Fruit fly (Drosophila melanogaster) whole organism, wandering third instar larva: ENCODE data around the gene Pop5.
A peak's percentile ranks its signal among the peaks of the same experiment; 100 is the strongest.

Source experiments
- Abd-B ChIP-seq: fragments of >200 bp; optimal IDR thresholded peaks from 2 replicates; lab custom pipeline; 2017; ENCODE audit warnings: missing biosample characterization, missing genetic modification characterization
- CG32264 ChIP-seq: fragments of 200-800 bp; sonication (Bioruptor generic); optimal IDR thresholded peaks from 2 replicates; lab custom pipeline; 2016; ENCODE audit warnings: missing biosample characterization, missing genetic modification characterization
- CG9705 ChIP-seq: fragments of 200-800 bp; sonication (Bioruptor generic); optimal IDR thresholded peaks from 2 replicates; lab custom pipeline; 2018; ENCODE audit warnings: missing biosample characterization, mild to moderate bottlenecking, missing genetic modification characterization
- HLH106 ChIP-seq: fragments of 200-800 bp; optimal IDR thresholded peaks from 3 replicates; lab custom pipeline; 2019; ENCODE audit warnings: missing biosample characterization, mild to moderate bottlenecking, missing genetic modification characterization, moderate library complexity
- Hnf4 ChIP-seq: fragments of 200-800 bp; sonication (Bioruptor generic); optimal IDR thresholded peaks from 2 replicates; lab custom pipeline; 2016; ENCODE audit warnings: missing biosample characterization, mild to moderate bottlenecking, missing genetic modification characterization
- Hr78 ChIP-seq: fragments of >200 bp; optimal IDR thresholded peaks from 2 replicates; lab custom pipeline; 2017; ENCODE audit warnings: missing biosample characterization, missing genetic modification characterization
- Hr83 ChIP-seq: fragments of 200-300 bp; sonication (Bioruptor generic); optimal IDR thresholded peaks from 2 replicates; lab custom pipeline; 2016; ENCODE audit warnings: missing biosample characterization, mild to moderate bottlenecking, missing genetic modification characterization, moderate library complexity; ENCODE audit not compliant: poor library complexity, severe bottlenecking
- Jra ChIP-seq: sonication (Bioruptor generic); optimal IDR thresholded peaks from 2 replicates; lab custom pipeline; 2016; ENCODE audit warnings: missing biosample characterization, missing genetic modification characterization
- N ChIP-seq: fragments of >200 bp; optimal IDR thresholded peaks from 2 replicates; lab custom pipeline; 2018; ENCODE audit warnings: missing biosample characterization, missing external identifiers, missing genetic modification characterization
- OdsH ChIP-seq: fragments of 200-800 bp; sonication (Bioruptor generic); optimal IDR thresholded peaks from 2 replicates; lab custom pipeline; 2016; ENCODE audit warnings: missing biosample characterization, mild to moderate bottlenecking, missing genetic modification characterization
- Rel ChIP-seq, 2 experiments: fragments of 200-800 bp; sonication (Bioruptor generic) in 1 of 2; optimal IDR thresholded peaks; 2 replicates in 1 of 2; 3 replicates in 1 of 2; lab custom pipeline; 2016 to 2019; ENCODE audit warnings: mild to moderate bottlenecking in 2 of 2, missing biosample characterization in 2 of 2, missing genetic modification characterization in 2 of 2, moderate library complexity in 1 of 2
- Sp1 ChIP-seq: fragments of 200-800 bp; sonication (Bioruptor generic); optimal IDR thresholded peaks from 3 replicates; lab custom pipeline; 2019; ENCODE audit warnings: missing biosample characterization, mild to moderate bottlenecking, missing genetic modification characterization, moderate library complexity
- Vsx2 ChIP-seq: fragments of 200-300, 225-300 bp; sonication (Bioruptor generic); optimal IDR thresholded peaks from 2 replicates; lab custom pipeline; 2018; ENCODE audit warnings: missing biosample characterization, missing genetic modification characterization; ENCODE audit not compliant: partially characterized antibody
- br ChIP-seq: fragments of 200-800 bp; sonication (Bioruptor generic); optimal IDR thresholded peaks from 2 replicates; lab custom pipeline; 2016; ENCODE audit warnings: missing biosample characterization, missing genetic modification characterization
- brk ChIP-seq: fragments of 200-800 bp; sonication (Bioruptor generic); optimal IDR thresholded peaks from 2 replicates; lab custom pipeline; 2016; ENCODE audit warnings: missing biosample characterization, mild to moderate bottlenecking, missing genetic modification characterization
- dl ChIP-seq, 2 experiments: fragments of 175-275, 200-275 bp in 1 of 2; fragments of 200-275 bp in 1 of 2; sonication (Bioruptor generic); optimal IDR thresholded peaks; lab custom pipeline; 2018; ENCODE audit warnings: mild to moderate bottlenecking in 2 of 2, missing biosample characterization in 2 of 2, missing genetic modification characterization in 2 of 2, moderate library complexity in 2 of 2; ENCODE audit not compliant: partially characterized antibody in 2 of 2, insufficient read depth in 1 of 2
- dmrt93B ChIP-seq: fragments of 200-800 bp; sonication (Bioruptor generic); optimal IDR thresholded peaks from 2 replicates; lab custom pipeline; 2018; ENCODE audit warnings: missing biosample characterization, mild to moderate bottlenecking, missing genetic modification characterization
- dsf ChIP-seq: sonication (Bioruptor generic); optimal IDR thresholded peaks from 2 replicates; lab custom pipeline; 2016; ENCODE audit warnings: missing biosample characterization, missing genetic modification characterization, borderline replicate concordance
- ey ChIP-seq: fragments of 200-800 bp; sonication (Bioruptor generic); optimal IDR thresholded peaks from 2 replicates; lab custom pipeline; 2016; ENCODE audit warnings: missing biosample characterization, missing genetic modification characterization
- foxo ChIP-seq, 2 experiments: fragments of 200-800 bp; sonication (Bioruptor generic); optimal IDR thresholded peaks; 2 replicates in 1 of 2; 3 replicates in 1 of 2; lab custom pipeline; 2016 to 2017; ENCODE audit warnings: missing biosample characterization in 2 of 2, missing genetic modification characterization in 2 of 2
- fru ChIP-seq: fragments of 200-800 bp; sonication (Bioruptor generic); optimal IDR thresholded peaks from 3 replicates; lab custom pipeline; 2016; ENCODE audit warnings: missing biosample characterization, mild to moderate bottlenecking, missing genetic modification characterization
- h ChIP-seq: fragments of 200-800 bp; sonication (Bioruptor generic); optimal IDR thresholded peaks from 3 replicates; lab custom pipeline; 2016; ENCODE audit warnings: missing biosample characterization, mild to moderate bottlenecking, missing genetic modification characterization
- jim ChIP-seq: fragments of 175-275, 200-325 bp; sonication (Bioruptor generic); optimal IDR thresholded peaks from 2 replicates; lab custom pipeline; 2016; ENCODE audit warnings: missing biosample characterization, mild to moderate bottlenecking, missing genetic modification characterization
- pan ChIP-seq: fragments of >200 bp; optimal IDR thresholded peaks from 2 replicates; lab custom pipeline; 2017
- psq ChIP-seq: fragments of 200-800 bp; sonication (Bioruptor generic); optimal IDR thresholded peaks from 3 replicates; lab custom pipeline; 2017; ENCODE audit warnings: missing biosample characterization, mild to moderate bottlenecking, missing genetic modification characterization, moderate library complexity
- rgr ChIP-seq: fragments of 200-800 bp; sonication (Bioruptor generic); optimal IDR thresholded peaks from 3 replicates; lab custom pipeline; 2016; ENCODE audit warnings: missing biosample characterization, mild to moderate bottlenecking, missing genetic modification characterization
- sv ChIP-seq: fragments of 200-800 bp; sonication (Bioruptor generic); optimal IDR thresholded peaks from 3 replicates; lab custom pipeline; 2016; ENCODE audit warnings: missing biosample characterization, missing genetic modification characterization
- tai ChIP-seq: sonication (Bioruptor generic); optimal IDR thresholded peaks from 2 replicates; lab custom pipeline; 2016; ENCODE audit warnings: missing biosample characterization, missing genetic modification characterization
- usp ChIP-seq: fragments of >200 bp; optimal IDR thresholded peaks from 2 replicates; lab custom pipeline; 2017; ENCODE audit warnings: missing biosample characterization, missing genetic modification characterization
- woc ChIP-seq: sonication (Bioruptor generic); optimal IDR thresholded peaks from 2 replicates; lab custom pipeline; 2016; ENCODE audit warnings: missing biosample characterization, mild to moderate bottlenecking, missing genetic modification characterization

Gene Pop5

dm6 chr3L:17005415-17005796 is 39.4 kb downstream of the Pop5 start:
- no peak for TF ChIP-seq Rel (GFP tag; optimal IDR thresholded peaks at IDR 0.05; lab: Kevin White, UChicago)
- TF ChIP-seq Rel (tag; optimal IDR thresholded peaks at IDR 0.05; lab: Kevin White, UChicago) = peak; percentile 24
- no peak for TF ChIP-seq pan (lab: Kevin White, UChicago)
- no peak for TF ChIP-seq Abd-B (GFP tag; lab: Kevin White, UChicago)
- no peak for TF ChIP-seq tai
- TF ChIP-seq rgr = no peak
- no peak for TF ChIP-seq CG32264 (GFP tag; lab: Kevin White, UChicago)
- no peak for TF ChIP-seq usp (GFP tag; lab: Kevin White, UChicago)
- no peak for TF ChIP-seq Hr78

DNA sequence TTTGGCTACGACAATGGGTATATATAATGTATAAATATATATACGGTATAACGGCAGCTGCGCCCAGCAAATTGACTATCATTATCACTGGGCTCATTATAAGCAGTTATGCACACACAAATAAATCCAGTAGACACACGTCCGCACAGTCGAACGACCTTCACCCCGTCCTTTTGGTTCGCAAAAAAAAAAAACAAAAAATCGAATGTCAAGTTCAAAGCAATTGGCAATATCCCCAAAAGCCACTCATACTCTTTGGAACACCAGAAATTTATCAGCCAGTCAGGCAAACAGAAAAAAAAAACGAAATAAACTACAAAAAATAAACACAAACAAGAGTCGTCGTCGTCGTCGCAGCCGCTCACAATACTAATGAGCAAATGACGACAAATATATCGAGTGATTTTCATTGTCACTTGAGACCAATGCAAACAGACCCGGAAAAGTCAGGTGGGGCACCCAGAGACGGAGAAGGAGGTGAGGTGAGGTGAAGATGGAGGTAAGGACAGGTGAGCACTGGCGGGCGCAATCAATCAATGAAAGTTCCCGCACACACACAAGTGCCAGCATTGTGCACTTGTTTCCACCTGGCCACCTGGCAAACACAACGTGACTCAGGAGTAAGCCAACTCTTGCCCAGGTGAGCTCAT is 39.9 kb downstream of the Pop5 start:
- TF ChIP-seq OdsH (GFP tag; lab: Kevin White, UChicago) = peak; percentile 37
- peak; percentile 3 for TF ChIP-seq HLH106
- no peak for TF ChIP-seq sv (GFP tag; lab: Kevin White, UChicago)
- no peak for TF ChIP-seq Jra (GFP tag; lab: Kevin White, UChicago)

DNA sequence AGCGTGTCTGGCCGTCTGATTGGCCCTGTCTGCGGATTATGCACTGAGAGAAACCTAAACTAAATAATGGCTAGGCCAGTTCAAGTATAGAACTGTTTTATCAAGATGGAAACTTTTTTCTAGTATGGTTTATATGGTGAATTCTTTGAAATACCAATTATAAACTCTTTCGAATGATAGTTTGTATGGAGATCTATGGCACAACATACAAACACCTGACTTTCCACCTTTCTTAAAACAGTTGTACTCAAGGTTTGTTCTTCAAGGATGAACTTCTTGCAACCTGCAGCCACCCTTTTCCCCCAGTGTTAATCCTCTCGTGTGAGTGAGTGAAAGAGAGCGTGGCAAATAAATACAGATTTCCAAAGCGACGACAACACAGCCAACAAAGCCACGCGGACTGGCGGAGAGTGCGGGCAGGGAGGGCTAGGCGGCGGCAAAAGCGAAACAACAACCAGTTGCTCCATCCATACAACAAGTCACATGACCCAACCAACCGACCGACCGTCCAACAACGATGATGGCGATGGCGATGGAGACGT is 40.5 kb downstream of the Pop5 start:
- TF ChIP-seq rgr (peak; percentile 63), OdsH (GFP tag; lab: Kevin White, UChicago) (peak; percentile 40), Abd-B (GFP tag; lab: Kevin White, UChicago) (no peak), br (GFP tag; lab: Kevin White, UChicago) (peak; percentile 74), Sp1 (GFP tag; lab: Kevin White, UChicago) (peak; percentile 66), brk (GFP tag; lab: Kevin White, UChicago) (no peak), HLH106 (peak; percentile 73), dmrt93B (peak; percentile 74), Jra (GFP tag; lab: Kevin White, UChicago) (no peak), sv (GFP tag; lab: Kevin White, UChicago) (peak; percentile 70), dsf (no peak), Hnf4 (GFP tag; lab: Kevin White, UChicago) (peak; percentile 45), h (GFP tag; lab: Kevin White, UChicago) (peak; percentile 63), foxo (GFP tag; optimal IDR thresholded peaks at IDR 0.05; lab: Kevin White, UChicago) (peak in 1 of 2 experiments; percentile 66), psq (GFP tag; lab: Kevin White, UChicago) (peak; percentile 30), fru (GFP tag; lab: Kevin White, UChicago) (peak; percentile 76), ey (GFP tag; lab: Kevin White, UChicago) (peak; percentile 74), woc (GFP tag; lab: Kevin White, UChicago) (peak; percentile 45)
- TF ChIP-seq, all 38 proteins: peak for 14

- TF ChIP-seq jim (GFP tag; lab: Kevin White, UChicago) (no peak), CG9705 (no peak), HLH106 (peak; percentile 20), OdsH (GFP tag; lab: Kevin White, UChicago) (peak; percentile 41), dsf (no peak), N (GFP tag; lab: Kevin White, UChicago) (no peak), Sp1 (GFP tag; lab: Kevin White, UChicago) (peak; percentile 21), Rel (GFP tag; optimal IDR thresholded peaks at IDR 0.05; lab: Kevin White, UChicago) (no peak), Rel (tag; optimal IDR thresholded peaks at IDR 0.05; lab: Kevin White, UChicago) (peak; percentile 77), rgr (peak; percentile 51), CG32264 (GFP tag; lab: Kevin White, UChicago) (no peak), Vsx2 (peak; percentile 12), Hr83 (GFP tag; lab: Kevin White, UChicago) (peak; percentile 8), foxo (GFP tag; optimal IDR thresholded peaks at IDR 0.05; lab: Kevin White, UChicago) (peak in 1 of 2 experiments; percentile 27), Hnf4 (GFP tag; lab: Kevin White, UChicago) (peak; percentile 22), dl (GFP tag; optimal IDR thresholded peaks at IDR 0.05; lab: Kevin White, UChicago; ENCODE audit: insufficient read depth in 1 of 2, partially characterized antibody in 2 of 2) (no peak), h (GFP tag; lab: Kevin White, UChicago) (peak; percentile 37), fru (GFP tag; lab: Kevin White, UChicago) (no peak)
- TF ChIP-seq, all 38 proteins: peak for 10
These were observed 41.3 kb downstream of the Pop5 start for dm6 chr3L:17003251-17004171.
